Worm (Caenorhabditis elegans) whole organism, L4 larva: ENCODE data around the gene gei-3.

ENCODE experiments used
- D1046.2 ChIP-seq: fragments of 200-800 bp; sonication (Bioruptor generic); IDR thresholded peaks from 2 replicates; pipeline ENCODE4 v1.3.6; 2022; ENCODE audit warnings: missing genetic modification characterization, missing compliant biosample characterization
- F37D6.2 ChIP-seq: sonication (generic microtip); optimal IDR thresholded peaks from 2 replicates; lab custom pipeline; 2016; ENCODE audit warnings: mild to moderate bottlenecking, missing genetic modification characterization, missing compliant biosample characterization
- F44E2.7 ChIP-seq: fragments of 200-800 bp; sonication (Bioruptor generic); IDR thresholded peaks from 2 replicates; pipeline ENCODE4 v2.1.2; 2022; ENCODE audit warnings: missing genetic modification characterization, missing compliant biosample characterization
- R02D3.7 ChIP-seq: fragments of 150-350 bp; sonication (generic microtip); optimal IDR thresholded peaks from 3 replicates; lab custom pipeline; 2014; ENCODE audit warnings: missing biosample characterization, missing genetic modification characterization
- Y75B8A.6 ChIP-seq: fragments of 200-800 bp; sonication (Bioruptor generic); IDR thresholded peaks from 2 replicates; pipeline ENCODE4 v1.3.6; 2022; ENCODE audit warnings: missing genetic modification reagents, missing genetic modification characterization, missing compliant biosample characterization
- ZK337.2 ChIP-seq: fragments of 200-800 bp; sonication (Bioruptor generic); IDR thresholded peaks from 2 replicates; pipeline ENCODE4 v1.3.6; 2022; ENCODE audit warnings: missing genetic modification reagents, missing genetic modification characterization, missing compliant biosample characterization
- aha-1 ChIP-seq: fragments of 150-350 bp; peaks from one replicate; lab custom pipeline; 2014; ENCODE audit warnings: missing biosample characterization, missing genetic modification characterization
- aly-2 ChIP-seq: sonication (generic microtip); optimal IDR thresholded peaks from 2 replicates; lab custom pipeline; 2018; ENCODE audit warnings: missing biosample characterization, missing genetic modification characterization
- arid-1 ChIP-seq: fragments of 200-800 bp; sonication (Bioruptor generic); conservative IDR thresholded peaks from 2 replicates; pipeline ENCODE4 v1.3.6; 2022; ENCODE audit warnings: missing genetic modification reagents, missing genetic modification characterization, missing compliant biosample characterization
- ceh-28 ChIP-seq: fragments of 150-350 bp; optimal IDR thresholded peaks from 2 replicates; lab custom pipeline; 2014; ENCODE audit warnings: missing biosample characterization, missing genetic modification reagents, missing genetic modification characterization
- ceh-32 ChIP-seq: sonication (generic microtip); optimal IDR thresholded peaks from 2 replicates; lab custom pipeline; 2016; ENCODE audit warnings: mild to moderate bottlenecking, missing genetic modification characterization, missing compliant biosample characterization; ENCODE audit not compliant: poor library complexity
- cey-2 ChIP-seq: sonication (generic microtip); optimal IDR thresholded peaks from 3 replicates; lab custom pipeline; 2017; ENCODE audit warnings: missing genetic modification characterization, mild to moderate bottlenecking, missing compliant biosample characterization, antibody characterized with exemption, borderline replicate concordance; ENCODE audit not compliant: insufficient read depth
- daf-12 ChIP-seq: fragments of 150-350 bp; optimal IDR thresholded peaks from 2 replicates; lab custom pipeline; 2014; ENCODE audit warnings: missing biosample characterization, missing genetic modification reagents, missing genetic modification characterization
- daf-16 ChIP-seq, 3 experiments: sonication (generic microtip); optimal IDR thresholded peaks; 2 replicates each; lab custom pipeline; 2016 to 2017; ENCODE audit warnings: missing genetic modification characterization in 3 of 3, missing genetic modification reagents in 3 of 3, mild to moderate bottlenecking in 2 of 3, missing compliant biosample characterization in 2 of 3, missing biosample characterization in 1 of 3, moderate library complexity in 1 of 3
- dmd-6 ChIP-seq: fragments of 200-800 bp; sonication (Bioruptor generic); IDR thresholded peaks from 2 replicates; pipeline ENCODE4 v1.3.6; 2022; ENCODE audit warnings: missing genetic modification reagents, missing genetic modification characterization, missing compliant biosample characterization
- dmd-8 ChIP-seq: fragments of 200-800 bp; sonication (Bioruptor generic); IDR thresholded peaks from 2 replicates; pipeline ENCODE4 v1.3.6; 2022; ENCODE audit warnings: missing genetic modification characterization, missing compliant biosample characterization
- dmd-9 ChIP-seq: fragments of 200-800 bp; sonication (Bioruptor generic); IDR thresholded peaks from 2 replicates; pipeline ENCODE4 v1.3.6; 2022; ENCODE audit warnings: missing genetic modification reagents, missing genetic modification characterization, missing compliant biosample characterization
- dpl-1 ChIP-seq: fragments of 150-350 bp; optimal IDR thresholded peaks from 2 replicates; lab custom pipeline; 2014; ENCODE audit warnings: missing biosample characterization, missing genetic modification reagents, missing genetic modification characterization
- dve-1 ChIP-seq: sonication (generic microtip); optimal IDR thresholded peaks from 2 replicates; lab custom pipeline; 2017; ENCODE audit warnings: antibody characterized with exemption, mild to moderate bottlenecking, missing genetic modification characterization, missing compliant biosample characterization; ENCODE audit not compliant: insufficient read depth
- gei-8 ChIP-seq: fragments of 200-800 bp; sonication (Bioruptor generic); optimal IDR thresholded peaks from 2 replicates; lab custom pipeline; 2018; ENCODE audit warnings: mild to moderate bottlenecking, missing genetic modification characterization, missing compliant biosample characterization
- hlh-11 ChIP-seq: fragments of 200-800 bp; sonication (Bioruptor generic); optimal IDR thresholded peaks from 2 replicates; lab custom pipeline; 2018; ENCODE audit warnings: mild to moderate bottlenecking, missing genetic modification characterization, missing compliant biosample characterization
- lin-13 ChIP-seq: fragments of 150-350 bp; optimal IDR thresholded peaks from 2 replicates; lab custom pipeline; 2014; ENCODE audit warnings: missing biosample characterization, missing genetic modification reagents, missing genetic modification characterization
- lin-38 ChIP-seq: fragments of 200-800 bp; sonication (Bioruptor generic); IDR thresholded peaks from 2 replicates; pipeline ENCODE4 v1.3.6; 2022; ENCODE audit warnings: missing genetic modification reagents, missing genetic modification characterization, missing compliant biosample characterization
- lin-39 ChIP-seq: fragments of 150-350 bp; optimal IDR thresholded peaks from 2 replicates; lab custom pipeline; 2014; ENCODE audit warnings: missing biosample characterization, missing genetic modification reagents, missing genetic modification characterization
- lsy-2 ChIP-seq, 2 experiments: fragments of 150-350 bp in 1 of 2; sonication (generic microtip) in 1 of 2; optimal IDR thresholded peaks; 2 replicates each; lab custom pipeline; 2014 to 2017; ENCODE audit warnings: missing biosample characterization in 2 of 2, missing genetic modification characterization in 2 of 2
- mdl-1 ChIP-seq, 2 experiments: fragments of 150-350 bp in 1 of 2; sonication (generic microtip) in 1 of 2; optimal IDR thresholded peaks; 2 replicates each; lab custom pipeline; 2014 to 2017; ENCODE audit warnings: missing biosample characterization in 2 of 2, missing genetic modification characterization in 2 of 2
- mdt-29 ChIP-seq: fragments of 200-800 bp; sonication (Bioruptor generic); IDR thresholded peaks from 2 replicates; pipeline ENCODE4 v1.3.6; 2022; ENCODE audit warnings: missing genetic modification reagents, missing genetic modification characterization, missing compliant biosample characterization
- mep-1 ChIP-seq: fragments of 150-350 bp; sonication (generic microtip); optimal IDR thresholded peaks from 3 replicates; lab custom pipeline; 2014; ENCODE audit warnings: missing biosample characterization, missing genetic modification characterization
- mxl-3 ChIP-seq: fragments of 200-800 bp; sonication (Bioruptor generic); optimal IDR thresholded peaks from 2 replicates; lab custom pipeline; 2018; ENCODE audit warnings: mild to moderate bottlenecking, missing genetic modification characterization, missing compliant biosample characterization
- nhr-10 ChIP-seq: fragments of 150-350 bp; optimal IDR thresholded peaks from 2 replicates; lab custom pipeline; 2014; ENCODE audit warnings: missing biosample characterization, missing genetic modification characterization
- nhr-237 ChIP-seq: sonication (generic microtip); optimal IDR thresholded peaks from 2 replicates; lab custom pipeline; 2017; ENCODE audit warnings: missing biosample characterization, missing genetic modification characterization
- nhr-25 ChIP-seq: sonication (generic microtip); optimal IDR thresholded peaks from 2 replicates; lab custom pipeline; 2017; ENCODE audit warnings: missing genetic modification characterization, mild to moderate bottlenecking, missing compliant biosample characterization, antibody characterized with exemption, moderate library complexity, borderline replicate concordance; ENCODE audit not compliant: insufficient read depth
- nhr-28 ChIP-seq: fragments of 150-350 bp; optimal IDR thresholded peaks from 2 replicates; lab custom pipeline; 2014; ENCODE audit warnings: missing biosample characterization, missing genetic modification characterization
- nhr-48 ChIP-seq: sonication (generic microtip); optimal IDR thresholded peaks from 2 replicates; lab custom pipeline; 2016; ENCODE audit warnings: mild to moderate bottlenecking, missing genetic modification characterization, missing compliant biosample characterization
- pha-4 ChIP-seq, 2 experiments: fragments of 150-350 bp in 1 of 2; fragments of 200-800 bp in 1 of 2; sonication (Bioruptor generic) in 1 of 2; IDR thresholded peaks in 1 of 2; optimal IDR thresholded peaks in 1 of 2; 2 replicates each; pipeline versions ENCODE4 v1.3.6 to Lab custom; 2014 to 2022; ENCODE audit warnings: missing genetic modification characterization in 2 of 2, missing genetic modification reagents in 2 of 2, missing biosample characterization in 1 of 2, missing compliant biosample characterization in 1 of 2
- sdz-12 ChIP-seq: fragments of 200-800 bp; sonication (Bioruptor generic); optimal IDR thresholded peaks from 2 replicates; lab custom pipeline; 2018; ENCODE audit warnings: mild to moderate bottlenecking, missing genetic modification characterization, missing compliant biosample characterization
- set-16 ChIP-seq: fragments of 200-800 bp; sonication (Bioruptor generic); IDR thresholded peaks from 2 replicates; pipeline ENCODE4 v1.3.6; 2022; ENCODE audit warnings: missing genetic modification reagents, missing genetic modification characterization, missing compliant biosample characterization
- snpc-4 ChIP-seq: fragments of 150-350 bp; optimal IDR thresholded peaks from 2 replicates; lab custom pipeline; 2014; ENCODE audit warnings: missing biosample characterization, missing genetic modification characterization
- tag-97 ChIP-seq: fragments of 200-800 bp; sonication (Bioruptor generic); IDR thresholded peaks from 2 replicates; pipeline ENCODE4 v1.3.6; 2022; ENCODE audit warnings: missing genetic modification characterization, missing compliant biosample characterization
- tra-1 ChIP-seq: fragments of 200-800 bp; sonication (Bioruptor generic); IDR thresholded peaks from 2 replicates; pipeline ENCODE4 v1.3.6; 2022; ENCODE audit warnings: missing genetic modification reagents, missing genetic modification characterization, missing compliant biosample characterization
- unc-39 ChIP-seq: sonication (generic microtip); optimal IDR thresholded peaks from 2 replicates; lab custom pipeline; 2017; ENCODE audit warnings: missing biosample characterization, missing genetic modification characterization
- unc-62 ChIP-seq, 3 experiments: fragments of 150-350 bp in 1 of 3; sonication (generic microtip); optimal IDR thresholded peaks in 2 of 3; peaks in 1 of 3; 1 replicate in 1 of 3; 2 replicates in 2 of 3; lab custom pipeline; 2014 to 2017; ENCODE audit warnings: missing biosample characterization in 3 of 3, missing genetic modification characterization in 3 of 3, missing genetic modification reagents in 3 of 3, missing genotype in 1 of 3
- zfp-3 ChIP-seq: fragments of 200-800 bp; sonication (Bioruptor generic); conservative IDR thresholded peaks from 2 replicates; pipeline ENCODE4 v1.3.6; 2022; ENCODE audit warnings: missing genetic modification reagents, missing genetic modification characterization, missing compliant biosample characterization

Gene gei-3

ce11 chrX:12853079-12853478 lies 39.6 kb upstream of the gei-3 start (continued):
- TF ChIP-seq zfp-3 (no peak), aly-2 (tag; lab: Kevin White, UChicago) (no peak), unc-62 (GFP tag; optimal IDR thresholded peaks at IDR 0.05 in 1 of 2; lab: Kevin White, UChicago) (peak in 1 of 2 experiments; percentile 62), unc-62 (tag; optimal IDR thresholded peaks at IDR 0.05; lab: Kevin White, UChicago) (no peak), mep-1 (tag; lab: Kevin White, UChicago) (no peak), nhr-10 (tag; lab: Kevin White, UChicago) (no peak), Y75B8A.6 (GFP tag; lab: Robert Waterston, UW) (no peak), ZK337.2 (GFP tag; lab: Robert Waterston, UW) (no peak), D1046.2 (no peak), dpl-1 (peak; percentile 9), daf-12 (tag; lab: Kevin White, UChicago) (no peak), lin-39 (tag; lab: Kevin White, UChicago) (no peak), hlh-11 (tag; lab: Kevin White, UChicago) (peak; percentile 53), nhr-48 (peak; percentile 4), daf-16 (GFP tag; optimal IDR thresholded peaks at IDR 0.05; lab: Kevin White, UChicago) (no peak), daf-16 (tag; optimal IDR thresholded peaks at IDR 0.05; lab: Kevin White, UChicago) (peak; percentile 78), arid-1 (GFP tag; lab: Robert Waterston, UW) (no peak)
- TF ChIP-seq, all 104 proteins: peak for 11

ce11 chrX:12852575-12852974 lies 39.1 kb upstream of the gei-3 start, which contains the start of gene chd-3:
Gene chd-3 (minus strand): TSS chrX:12852601.
- no peak for TF ChIP-seq mxl-3 (GFP tag; lab: Kevin White, UChicago)
- TF ChIP-seq lin-38 (GFP tag; lab: Robert Waterston, UW), result peak; percentile 70

- TF ChIP-seq set-16, result no peak
- TF ChIP-seq dve-1 (tag; lab: Kevin White, UChicago), result no peak
- TF ChIP-seq nhr-28 (tag; lab: Kevin White, UChicago), result no peak
- no peak for TF ChIP-seq dmd-9 (GFP tag; lab: Robert Waterston, UW)
- TF ChIP-seq ceh-32 (tag; lab: Kevin White, UChicago), result no peak
- no peak for TF ChIP-seq nhr-237 (tag; lab: Kevin White, UChicago)
- TF ChIP-seq tag-97, result no peak
- no peak for TF ChIP-seq gei-8 (GFP tag; lab: Kevin White, UChicago)
- TF ChIP-seq F44E2.7 (GFP tag; lab: Robert Waterston, UW), result no peak
- TF ChIP-seq lin-39 (tag; lab: Kevin White, UChicago), result no peak
- no peak for TF ChIP-seq pha-4 (GFP tag; IDR thresholded peaks at IDR 0.05; lab: Robert Waterston, UW)
- TF ChIP-seq pha-4 (tag; optimal IDR thresholded peaks at IDR 0.05; lab: Kevin White, UChicago), result no peak
- no peak for TF ChIP-seq F37D6.2 (tag; lab: Kevin White, UChicago)
- no peak for TF ChIP-seq tra-1 (GFP tag; lab: Robert Waterston, UW)
- TF ChIP-seq dmd-8, result no peak
- TF ChIP-seq sdz-12 (GFP tag; lab: Kevin White, UChicago), result no peak
- no peak for TF ChIP-seq ceh-28 (tag; lab: Kevin White, UChicago)
- no peak for TF ChIP-seq snpc-4
- no peak for TF ChIP-seq daf-12 (tag; lab: Kevin White, UChicago)
- TF ChIP-seq mep-1 (tag; lab: Kevin White, UChicago), result no peak
- no peak for TF ChIP-seq nhr-25 (tag; lab: Kevin White, UChicago)
These were observed 32.6 kb upstream of the gei-3 start, which contains the start of gene C52G5.3 for ce11 chrX:12846043-12846442. Gene C52G5.3 (minus strand): TSS chrX:12846143.

ce11 chrX:12844170-12844569 lies 30.7 kb upstream of the gei-3 start:
- peak; percentile 77 for TF ChIP-seq nhr-48
- peak; percentile 58 for TF ChIP-seq mxl-3 (GFP tag; lab: Kevin White, UChicago)
- TF ChIP-seq nhr-28 (tag; lab: Kevin White, UChicago), result peak; percentile 6
- TF ChIP-seq dpl-1, result no peak
- no peak for TF ChIP-seq unc-39 (tag; lab: Kevin White, UChicago)
- TF ChIP-seq R02D3.7 (tag; lab: Kevin White, UChicago), result no peak
- peak; percentile 25; the same call in 1 of the 2 replicates for TF ChIP-seq dmd-6
- TF ChIP-seq lsy-2 (tag; optimal IDR thresholded peaks at IDR 0.05; lab: Kevin White, UChicago), result peak in 1 of 2 experiments; percentile 5
- peak; percentile 47 for TF ChIP-seq hlh-11 (tag; lab: Kevin White, UChicago)
- TF ChIP-seq lin-13, result no peak
- peak; percentile 37 for TF ChIP-seq cey-2 (tag; lab: Kevin White, UChicago)
- TF ChIP-seq aha-1 (tag; lab: Kevin White, UChicago), result peak; percentile 21
- TF ChIP-seq nhr-25 (tag; lab: Kevin White, UChicago), result peak; percentile 76
- no peak for TF ChIP-seq mdt-29 (GFP tag; lab: Robert Waterston, UW)
- TF ChIP-seq mdl-1 (tag; optimal IDR thresholded peaks at IDR 0.05; lab: Kevin White, UChicago), result peak in 1 of 2 experiments; percentile 76
